Worm (Caenorhabditis elegans) whole organism, young adult: ENCODE measurements around the gene H38K22.9.

ENCODE experiments used
- F33H1.4 ChIP-seq: fragments of 200-800 bp; sonication (Bioruptor generic); IDR thresholded peaks from 2 replicates; pipeline ENCODE4 v1.3.6; 2022; ENCODE audit warnings: missing genetic modification reagents, missing genetic modification characterization, missing compliant biosample characterization
- F49E8.2 ChIP-seq: sonication (generic microtip); optimal IDR thresholded peaks from 3 replicates; lab custom pipeline; 2017; ENCODE audit warnings: missing genetic modification characterization, mild to moderate bottlenecking, missing compliant biosample characterization, antibody characterized with exemption, moderate library complexity; ENCODE audit not compliant: insufficient read depth
- F55B11.4 ChIP-seq: sonication (generic microtip); optimal IDR thresholded peaks from 2 replicates; lab custom pipeline; 2016; ENCODE audit warnings: missing compliant biosample characterization, missing genetic modification characterization, borderline replicate concordance; ENCODE audit not compliant: insufficient read depth
- T07F8.4 ChIP-seq: sonication (generic microtip); optimal IDR thresholded peaks from 2 replicates; lab custom pipeline; 2016; ENCODE audit warnings: mild to moderate bottlenecking, missing genetic modification characterization, moderate library complexity, missing compliant biosample characterization
- Y95B8A.8 ChIP-seq: fragments of 200-800 bp; sonication (Bioruptor generic); IDR thresholded peaks from 2 replicates; pipeline ENCODE4 v1.3.6; 2022; ENCODE audit warnings: missing genetic modification reagents, missing genetic modification characterization, missing compliant biosample characterization
- ZK185.1 ChIP-seq: sonication (generic microtip); optimal IDR thresholded peaks from 2 replicates; lab custom pipeline; 2016; ENCODE audit warnings: mild to moderate bottlenecking, missing genetic modification characterization, missing compliant biosample characterization; ENCODE audit not compliant: poor library complexity, severe bottlenecking
- athp-1 ChIP-seq: sonication (generic microtip); optimal IDR thresholded peaks from 2 replicates; lab custom pipeline; 2017; ENCODE audit warnings: mild to moderate bottlenecking, missing genetic modification characterization, missing compliant biosample characterization
- attf-3 ChIP-seq: fragments of 200-800 bp; sonication (Bioruptor generic); conservative IDR thresholded peaks from 2 replicates; pipeline ENCODE4 v1.3.6; 2022; ENCODE audit warnings: missing genetic modification reagents, missing genetic modification characterization, missing compliant biosample characterization
- cebp-1 ChIP-seq, 2 experiments: fragments of 200-800 bp in 1 of 2; sonication (Bioruptor generic) in 1 of 2; sonication (generic microtip) in 1 of 2; IDR thresholded peaks in 1 of 2; optimal IDR thresholded peaks in 1 of 2; 2 replicates each; pipeline versions ENCODE4 v1.3.6 to Lab custom; 2017 to 2022; ENCODE audit warnings: missing compliant biosample characterization in 2 of 2, missing genetic modification characterization in 2 of 2, mild to moderate bottlenecking in 1 of 2, missing genetic modification reagents in 1 of 2, moderate library complexity in 1 of 2
- ceh-79 ChIP-seq: sonication (generic microtip); optimal IDR thresholded peaks from 2 replicates; lab custom pipeline; 2017; ENCODE audit warnings: mild to moderate bottlenecking, missing genetic modification characterization, missing compliant biosample characterization
- chd-7 ChIP-seq: sonication (generic microtip); optimal IDR thresholded peaks from 2 replicates; lab custom pipeline; 2016; ENCODE audit warnings: mild to moderate bottlenecking, missing genetic modification characterization, moderate library complexity, missing compliant biosample characterization
- dox-1 ChIP-seq: fragments of 200-800 bp; sonication (Bioruptor generic); IDR thresholded peaks from 2 replicates; pipeline ENCODE4 v1.3.6; 2022; ENCODE audit warnings: missing genetic modification reagents, missing genetic modification characterization, missing compliant biosample characterization
- egl-44 ChIP-seq: fragments of 200-800 bp; sonication (Bioruptor generic); IDR thresholded peaks from 2 replicates; pipeline ENCODE4 v1.3.6; 2022; ENCODE audit warnings: missing genetic modification reagents, missing genetic modification characterization, missing compliant biosample characterization
- ets-4 ChIP-seq: fragments of 200-800 bp; sonication (Bioruptor generic); optimal IDR thresholded peaks from 2 replicates; lab custom pipeline; 2018; ENCODE audit warnings: mild to moderate bottlenecking, missing genetic modification characterization, missing compliant biosample characterization
- fkh-3 ChIP-seq: sonication (generic microtip); optimal IDR thresholded peaks from 2 replicates; lab custom pipeline; 2016; ENCODE audit warnings: mild to moderate bottlenecking, missing genetic modification characterization, missing compliant biosample characterization
- hlh-26 ChIP-seq: fragments of 200-800 bp; sonication (Bioruptor generic); conservative IDR thresholded peaks from 2 replicates; pipeline ENCODE4 v1.3.6; 2022; ENCODE audit warnings: missing genetic modification reagents, missing genetic modification characterization, missing compliant biosample characterization
- hmg-1.2 ChIP-seq: fragments of 200-800 bp; sonication (Bioruptor generic); IDR thresholded peaks from 2 replicates; pipeline ENCODE4 v1.3.6; 2022; ENCODE audit warnings: missing genetic modification reagents, missing genetic modification characterization, missing compliant biosample characterization
- lag-1 ChIP-seq: fragments of 200-800 bp; sonication (Bioruptor generic); IDR thresholded peaks from 2 replicates; pipeline ENCODE4 v1.3.6; 2022; ENCODE audit warnings: missing genetic modification reagents, missing genetic modification characterization, missing compliant biosample characterization
- let-526 ChIP-seq: fragments of 200-800 bp; sonication (Bioruptor generic); IDR thresholded peaks from 2 replicates; pipeline ENCODE4 v1.3.6; 2022; ENCODE audit warnings: missing genetic modification reagents, missing genetic modification characterization, missing compliant biosample characterization
- lin-35 ChIP-seq, 3 experiments: fragments of 150-350 bp in 2 of 3; sonication (generic microtip) in 1 of 3; optimal IDR thresholded peaks; 2 replicates each; lab custom pipeline; 2014 to 2018; ENCODE audit warnings: missing biosample characterization in 3 of 3, missing genetic modification characterization in 3 of 3, missing genetic modification reagents in 3 of 3
- lin-40 ChIP-seq: sonication (generic microtip); optimal IDR thresholded peaks from 2 replicates; lab custom pipeline; 2016; ENCODE audit warnings: missing genetic modification characterization, mild to moderate bottlenecking, missing compliant biosample characterization, missing genotype, missing genetic modification reagents
- lir-1 ChIP-seq: fragments of 200-800 bp; sonication (Bioruptor generic); conservative IDR thresholded peaks from 2 replicates; pipeline ENCODE4 v1.3.6; 2022; ENCODE audit warnings: missing genetic modification reagents, missing genetic modification characterization, missing compliant biosample characterization
- lsl-1 ChIP-seq: fragments of 200-800 bp; sonication (Bioruptor generic); optimal IDR thresholded peaks from 2 replicates; lab custom pipeline; 2018; ENCODE audit warnings: mild to moderate bottlenecking, missing genetic modification characterization, moderate library complexity, missing compliant biosample characterization
- madf-6 ChIP-seq: fragments of 200-800 bp; sonication (Bioruptor generic); IDR thresholded peaks from 2 replicates; pipeline ENCODE4 v1.3.6; 2022; ENCODE audit warnings: missing genetic modification reagents, missing genetic modification characterization, missing compliant biosample characterization
- nhr-27 ChIP-seq: fragments of 200-800 bp; sonication (Bioruptor generic); optimal IDR thresholded peaks from 2 replicates; lab custom pipeline; 2018; ENCODE audit warnings: mild to moderate bottlenecking, missing genetic modification characterization, moderate library complexity, missing compliant biosample characterization
- nhr-80 ChIP-seq: sonication (generic microtip); optimal IDR thresholded peaks from 2 replicates; lab custom pipeline; 2016; ENCODE audit warnings: missing genetic modification characterization, missing compliant biosample characterization
- repo-1 ChIP-seq: sonication (generic microtip); optimal IDR thresholded peaks from 2 replicates; lab custom pipeline; 2017; ENCODE audit warnings: mild to moderate bottlenecking, missing genetic modification characterization, missing compliant biosample characterization
- sdz-38 ChIP-seq: sonication (generic microtip); optimal IDR thresholded peaks from 2 replicates; lab custom pipeline; 2016; ENCODE audit warnings: missing genotype, missing genetic modification characterization, missing compliant biosample characterization
- snpc-1.3 ChIP-seq: sonication (generic microtip); optimal IDR thresholded peaks from 2 replicates; lab custom pipeline; 2017; ENCODE audit warnings: missing genetic modification characterization, mild to moderate bottlenecking, missing compliant biosample characterization, antibody characterized with exemption, moderate library complexity, missing genotype, missing genetic modification reagents; ENCODE audit not compliant: insufficient read depth
- sptf-2 ChIP-seq: fragments of 200-800 bp; sonication (Bioruptor generic); optimal IDR thresholded peaks from 2 replicates; lab custom pipeline; 2018; ENCODE audit warnings: mild to moderate bottlenecking, missing genetic modification characterization, missing compliant biosample characterization
- unc-130 ChIP-seq: sonication (generic microtip); optimal IDR thresholded peaks from 2 replicates; lab custom pipeline; 2016; ENCODE audit warnings: missing genetic modification reagents, missing genetic modification characterization, missing compliant biosample characterization
- xnd-1 ChIP-seq: sonication (generic microtip); optimal IDR thresholded peaks from 2 replicates; lab custom pipeline; 2016; ENCODE audit warnings: missing genotype, missing genetic modification reagents, missing genetic modification characterization, missing compliant biosample characterization
- zfh-2 ChIP-seq: fragments of 200-800 bp; sonication (Bioruptor generic); conservative IDR thresholded peaks from 2 replicates; pipeline ENCODE4 v1.3.6; 2022; ENCODE audit warnings: missing genetic modification reagents, missing genetic modification characterization, missing compliant biosample characterization
- zim-3 ChIP-seq: sonication (generic microtip); optimal IDR thresholded peaks from 2 replicates; lab custom pipeline; 2017; ENCODE audit warnings: mild to moderate bottlenecking, missing genetic modification characterization, moderate library complexity, missing compliant biosample characterization

The H38K22.9 gene

DNA sequence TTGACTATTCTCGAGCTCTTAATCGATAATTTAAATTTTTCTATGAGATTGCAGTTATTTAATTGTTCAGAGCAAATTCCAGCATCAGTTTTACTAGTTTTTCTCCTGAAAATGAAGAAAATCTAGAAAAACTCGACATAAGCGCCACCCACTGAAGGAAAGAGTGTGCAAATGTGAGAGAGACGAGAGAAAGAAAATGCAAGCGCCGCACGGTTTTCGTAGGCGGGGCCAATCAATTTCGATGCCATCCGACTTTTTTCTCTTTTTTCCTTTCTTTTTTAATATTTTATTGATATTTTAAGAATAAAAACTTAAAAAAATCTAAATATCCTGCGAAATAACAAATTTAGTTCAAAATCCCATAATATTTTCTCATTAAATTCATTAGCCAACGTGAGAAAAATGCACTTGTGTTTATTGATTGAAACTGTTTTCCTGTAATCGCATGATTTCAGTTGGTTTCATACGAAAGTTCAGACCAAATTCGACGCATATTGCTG lies 8.6 kb downstream of the H38K22.9 start, which contains the start of gene cdk-12:
cdk-12 (plus strand) TSS at position 450 of the 500 bp plus-strand sequence.
- TF ChIP-seq snpc-1.3 (tag; lab: Kevin White, UChicago) (peak; percentile 60), hmg-1.2 (GFP tag; lab: Robert Waterston, UW) (peak; percentile 93), Y95B8A.8 (GFP tag; lab: Robert Waterston, UW) (no peak), nhr-80 (tag; lab: Kevin White, UChicago) (peak; percentile 7), dox-1 (GFP tag; lab: Robert Waterston, UW) (peak; percentile 37; the same call in 1 of the 2 replicates)
- TF ChIP-seq, all 124 proteins: peak for 4

DNA sequence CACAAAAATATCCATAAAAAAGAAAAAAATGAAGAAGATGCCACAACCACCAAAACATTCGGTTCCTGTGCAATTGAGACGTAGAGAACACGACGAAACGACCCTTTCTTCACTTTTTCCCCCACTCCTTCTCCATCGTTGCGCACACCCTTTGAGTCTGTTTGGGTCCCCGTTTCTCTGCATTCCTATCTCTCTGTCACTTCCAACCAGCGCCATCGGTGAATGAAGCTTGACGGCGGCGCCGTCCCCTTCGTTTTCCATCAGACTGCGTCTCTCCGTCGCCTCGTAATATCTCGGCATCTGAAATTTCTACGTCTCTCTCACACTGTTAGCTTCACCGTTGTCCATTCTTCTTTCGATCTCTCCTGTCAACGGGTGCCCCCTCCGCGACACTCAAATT lies 11.7 kb downstream of the H38K22.9 start:
- peak; percentile 59; the same call in 1 of the 2 replicates for TF ChIP-seq hmg-1.2 (GFP tag; lab: Robert Waterston, UW)
- no peak for TF ChIP-seq egl-44
- TF ChIP-seq zfh-2 (GFP tag; lab: Robert Waterston, UW), result peak; percentile 87
- TF ChIP-seq lin-40 (tag; lab: Kevin White, UChicago), result peak; percentile 26
- TF ChIP-seq lin-35 (GFP tag; optimal IDR thresholded peaks at IDR 0.05; lab: Kevin White, UChicago), result peak in 1 of 3 experiments; percentile 28
- TF ChIP-seq cebp-1 (GFP tag; IDR thresholded peaks at IDR 0.05; lab: Robert Waterston, UW), result no peak
- TF ChIP-seq cebp-1 (tag; optimal IDR thresholded peaks at IDR 0.05; lab: Kevin White, UChicago), result peak; percentile 34
- TF ChIP-seq F49E8.2, result no peak

DNA sequence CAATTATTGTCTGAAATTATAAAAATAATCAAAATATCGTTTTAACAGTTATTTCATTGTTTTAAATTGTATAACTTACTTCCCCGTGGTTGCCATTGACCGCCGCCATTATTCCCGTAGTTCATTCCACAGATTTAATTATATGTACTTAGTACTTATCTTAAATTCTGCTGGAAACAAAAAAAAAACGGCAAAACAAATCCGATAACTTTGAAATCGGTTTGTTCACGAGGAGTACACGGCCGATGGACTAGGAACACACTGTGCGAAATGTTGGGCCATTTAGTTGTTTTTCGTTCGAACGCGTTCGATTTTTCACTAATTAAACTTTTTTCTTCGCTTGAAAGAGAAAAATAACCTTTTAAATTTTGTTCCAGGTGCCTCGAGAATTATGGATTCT lies 19.1 kb downstream of the H38K22.9 start, which contains the start of the genes B0285.3 and lcmt-1:
B0285.3 (minus strand) TSS at position 267 of the 400 bp plus-strand sequence.
lcmt-1 (plus strand) TSS at position 377 of the 400 bp plus-strand sequence.
- TF ChIP-seq ZK185.1, result peak; percentile 82
- 0 out of 2 replicates have a peak, but pooled peaks have one; percentile 39 for TF ChIP-seq F33H1.4 (GFP tag; lab: Robert Waterston, UW)
- TF ChIP-seq madf-6 (GFP tag; lab: Robert Waterston, UW), result peak; percentile 20; the same call in 1 of the 2 replicates
- peak; percentile 21 for TF ChIP-seq unc-130 (GFP tag; lab: Kevin White, UChicago)
- TF ChIP-seq nhr-27, result no peak
- no peak for TF ChIP-seq attf-3

DNA sequence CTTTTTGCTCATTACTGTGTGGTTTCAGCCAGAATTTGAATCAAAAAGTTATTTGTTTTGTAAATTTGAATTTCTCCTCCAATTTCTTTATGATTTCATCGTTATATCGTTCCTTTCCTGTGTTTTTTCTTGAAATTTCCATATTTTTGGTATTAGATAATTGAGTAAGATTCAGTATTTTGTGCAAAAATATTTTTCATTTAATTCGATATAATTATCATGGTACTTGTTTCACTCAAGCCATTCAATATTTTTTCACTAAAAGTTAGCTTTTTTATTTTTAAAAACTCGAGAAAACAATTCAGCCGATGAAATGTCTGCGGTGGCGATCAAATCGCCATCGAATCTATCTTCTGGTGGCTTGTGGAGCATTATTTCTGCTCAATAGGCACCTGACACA lies 21.1 kb downstream of the H38K22.9 start, which contains the start of gene hse-5:
hse-5 (plus strand) TSS at position 301 of the 400 bp plus-strand sequence.
- TF ChIP-seq sptf-2 (GFP tag; lab: Kevin White, UChicago), result no peak
- no peak for TF ChIP-seq sdz-38 (tag; lab: Kevin White, UChicago)
- no peak for TF ChIP-seq lsl-1 (GFP tag; lab: Kevin White, UChicago)

DNA sequence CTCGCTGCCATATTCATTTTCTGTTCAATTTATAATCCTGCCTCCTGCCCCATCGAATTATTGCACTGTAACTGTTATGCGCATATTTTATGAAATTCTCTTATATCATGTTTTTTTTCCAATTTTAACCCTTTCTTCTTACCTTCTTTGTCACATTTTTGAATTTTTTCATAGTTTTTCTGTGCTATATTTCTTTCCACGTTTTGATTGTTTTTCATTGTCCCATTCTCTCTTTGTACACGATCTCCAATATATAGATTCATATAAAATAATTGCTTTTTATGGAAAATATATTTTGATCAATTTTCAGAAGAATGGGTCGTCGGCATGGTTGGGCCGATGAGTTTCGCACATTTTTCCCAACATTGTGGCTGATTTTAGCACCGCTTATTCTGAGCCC lies 25.8 kb downstream of the H38K22.9 start, which contains the start of gene B0285.6:
B0285.6 (plus strand) TSS at position 301 of the 400 bp plus-strand sequence.
- TF ChIP-seq zim-3 (tag; lab: Kevin White, UChicago), result no peak
- no peak for TF ChIP-seq cebp-1 (GFP tag; IDR thresholded peaks at IDR 0.05; lab: Robert Waterston, UW)
- no peak for TF ChIP-seq cebp-1 (tag; optimal IDR thresholded peaks at IDR 0.05; lab: Kevin White, UChicago)

DNA sequence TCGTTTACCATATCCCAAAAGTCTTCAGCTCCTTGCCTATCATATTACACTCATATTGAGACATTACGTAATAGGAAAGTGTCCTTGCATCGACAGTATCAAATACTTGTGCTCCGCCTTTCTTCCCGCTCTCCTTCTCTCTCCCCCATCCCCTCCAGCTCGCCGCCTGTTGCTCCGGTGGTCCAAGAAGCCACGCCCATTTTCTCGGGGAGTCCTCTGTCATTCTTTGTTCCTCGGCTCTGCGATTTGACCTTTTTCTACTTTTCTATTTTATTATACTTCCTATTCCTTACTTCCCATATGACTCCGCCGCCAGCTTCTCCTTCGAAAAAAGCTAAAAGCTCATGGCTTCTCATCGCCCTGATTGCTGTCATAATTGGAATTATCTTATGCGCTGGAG lies 32.4 kb downstream of the H38K22.9 start, which contains the start of gene mnp-1:
mnp-1 (plus strand) TSS at position 211 of the 400 bp plus-strand sequence.
- TF ChIP-seq hmg-1.2 (GFP tag; lab: Robert Waterston, UW), result no peak
- no peak for TF ChIP-seq lag-1 (GFP tag; lab: Robert Waterston, UW)
- no peak for TF ChIP-seq chd-7 (tag; lab: Kevin White, UChicago)
- no peak for TF ChIP-seq xnd-1
- no peak for TF ChIP-seq ceh-79 (tag; lab: Kevin White, UChicago)
- no peak for TF ChIP-seq athp-1 (tag; lab: Kevin White, UChicago)
- TF ChIP-seq lir-1 (GFP tag; lab: Robert Waterston, UW), result no peak
- no peak for TF ChIP-seq attf-3
- TF ChIP-seq hlh-26 (GFP tag; lab: Robert Waterston, UW), result no peak
- TF ChIP-seq ets-4 (GFP tag; lab: Kevin White, UChicago), result no peak
- TF ChIP-seq repo-1 (tag; lab: Kevin White, UChicago), result no peak
- no peak for TF ChIP-seq T07F8.4 (tag; lab: Kevin White, UChicago)
- no peak for TF ChIP-seq let-526 (GFP tag; lab: Robert Waterston, UW)
- no peak for TF ChIP-seq nhr-80 (tag; lab: Kevin White, UChicago)
- TF ChIP-seq zfh-2 (GFP tag; lab: Robert Waterston, UW), result no peak
- TF ChIP-seq fkh-3 (tag; lab: Kevin White, UChicago), result no peak
- TF ChIP-seq F55B11.4, result no peak
